Fruit fly (Drosophila melanogaster): Measurements from ENCODE around the gene CG3792.

The CG3792 gene

dm6 chr2L:5002711-5003402 lies 25.7 kb downstream of the CG3792 start (continued):
- TF ChIP-seq grn (GFP tag; optimal IDR thresholded peaks at IDR 0.05) (no peak), CG1792 (GFP tag; optimal IDR thresholded peaks at IDR 0.05) (no peak), cwo (GFP tag; optimal IDR thresholded peaks at IDR 0.05) (no peak), CG3065 (GFP tag; optimal IDR thresholded peaks at IDR 0.05) (no peak), dm (GFP tag; optimal IDR thresholded peaks at IDR 0.05) (no peak), knrl (GFP tag; IDR thresholded peaks at IDR 0.05; ENCODE audit: partially characterized antibody) (no peak), MBD-R2 (GFP tag; IDR thresholded peaks at IDR 0.05) (no peak), CG11247 (GFP tag; IDR thresholded peaks at IDR 0.05) (no peak), Dip2 (GFP tag; IDR thresholded peaks at IDR 0.05) (no peak), Doc3 (GFP tag; IDR thresholded peaks at IDR 0.05; ENCODE audit: partially characterized antibody) (no peak), CG4424 (GFP tag; optimal IDR thresholded peaks at IDR 0.05) (no peak), CTCF (GFP tag; optimal IDR thresholded peaks at IDR 0.05) (no peak), ci (GFP tag; IDR thresholded peaks at IDR 0.05) (0 out of 3 replicates have a peak, but pooled peaks have one; percentile 40), so (GFP tag; IDR thresholded peaks at IDR 0.05) (no peak), CG7556 (GFP tag; optimal IDR thresholded peaks at IDR 0.05) (no peak), fru (optimal IDR thresholded peaks at IDR 0.05) (no peak), Ada2b (GFP tag; IDR thresholded peaks at IDR 0.05) (peak; percentile 38; the same call in 1 of the 2 replicates), HLH3B (GFP tag; IDR thresholded peaks at IDR 0.05) (peak; percentile 35; the same call in 1 of the 2 replicates), Atf6 (GFP tag; IDR thresholded peaks at IDR 0.05) (no peak), CG2202 (tag; optimal IDR thresholded peaks at IDR 0.05) (no peak), CG16779 (GFP tag; IDR thresholded peaks at IDR 0.05) (no peak), CG12659 (GFP tag; optimal IDR thresholded peaks at IDR 0.05) (no peak), Med (GFP tag) (peak; percentile 27)

DNA sequence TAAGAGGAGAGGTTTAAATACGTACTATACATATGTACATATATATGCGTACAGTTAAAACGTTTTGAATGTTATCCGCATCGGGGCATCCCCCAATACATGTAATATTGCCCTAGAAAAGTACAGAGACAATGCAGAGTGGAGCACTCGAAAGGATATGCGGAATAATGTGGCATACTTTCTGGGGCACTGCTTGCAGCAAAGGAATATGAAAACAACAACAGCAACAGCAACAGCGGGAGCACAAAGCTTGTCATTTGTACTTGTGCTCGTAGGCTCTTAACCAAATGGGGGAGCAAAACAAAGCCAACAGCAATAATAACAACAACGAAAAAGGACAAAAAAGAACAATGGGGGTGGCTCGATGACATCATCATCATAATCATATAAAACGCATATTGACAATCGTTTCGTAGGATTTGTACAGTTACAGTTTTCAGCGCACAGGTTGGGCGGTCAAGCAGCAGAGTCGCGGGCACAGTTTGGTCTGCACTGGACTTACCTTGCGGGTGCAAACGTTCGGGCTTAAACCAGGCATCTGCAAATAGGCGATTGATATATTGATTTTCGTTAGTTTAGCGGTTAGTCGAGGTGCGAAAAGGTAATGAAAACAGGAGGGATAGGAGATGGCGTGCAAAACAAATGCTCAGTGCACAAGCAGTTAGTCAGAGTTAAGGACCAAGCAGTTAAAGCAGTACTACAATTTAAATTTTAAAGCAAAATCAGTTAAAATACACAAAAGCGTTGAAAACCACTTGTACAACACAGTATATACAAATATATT lies 26.8 kb downstream of the CG3792 start:
- TF ChIP-seq kah (GFP tag; optimal IDR thresholded peaks at IDR 0.05) (no peak), CG8478 (optimal IDR thresholded peaks at IDR 0.05) (peak; percentile 78), knrl (GFP tag; IDR thresholded peaks at IDR 0.05; ENCODE audit: partially characterized antibody) (no peak), Eip74EF (GFP tag; optimal IDR thresholded peaks at IDR 0.05) (peak in 1 of 2 experiments; percentile 68), H2.0 (GFP tag; IDR thresholded peaks at IDR 0.05) (no peak), emc (GFP tag; optimal IDR thresholded peaks at IDR 0.05) (no peak), disco-r (GFP tag; optimal IDR thresholded peaks at IDR 0.05) (no peak), CG34422 (GFP tag; IDR thresholded peaks at IDR 0.05) (0 out of 3 replicates have a peak, but pooled peaks have one; percentile 24), CG30020 (tag; optimal IDR thresholded peaks at IDR 0.05) (no peak), CG18011 (GFP tag; optimal IDR thresholded peaks at IDR 0.05) (no peak), CG13123 (GFP tag; optimal IDR thresholded peaks at IDR 0.05) (no peak), BtbVII (GFP tag; optimal IDR thresholded peaks at IDR 0.05) (no peak), gsb-n (tag; optimal IDR thresholded peaks at IDR 0.05) (no peak), Neu2 (GFP tag; optimal IDR thresholded peaks at IDR 0.05; ENCODE audit: borderline replicate concordance) (no peak), jumu (GFP tag; optimal IDR thresholded peaks at IDR 0.05) (no peak), CG10543 (GFP tag; optimal IDR thresholded peaks at IDR 0.05) (no peak), CG6765 (GFP tag; optimal IDR thresholded peaks at IDR 0.05) (no peak), kay (GFP tag; optimal IDR thresholded peaks at IDR 0.05) (no peak), ase (GFP tag; IDR thresholded peaks at IDR 0.05) (no peak), dysf (GFP tag; IDR thresholded peaks at IDR 0.05) (no peak), chinmo (GFP tag; IDR thresholded peaks at IDR 0.05; ENCODE audit: partially characterized antibody) (0 out of 4 replicates have a peak, but pooled peaks have one; percentile 21), CG4820 (GFP tag; optimal IDR thresholded peaks at IDR 0.05) (no peak), btn (GFP tag; optimal IDR thresholded peaks at IDR 0.05) (no peak), danr (GFP tag; IDR thresholded peaks at IDR 0.05) (no peak), sisA (GFP tag; IDR thresholded peaks at IDR 0.05) (no peak), odd (GFP tag; optimal IDR thresholded peaks at IDR 0.05) (no peak), CG2889 (GFP tag; IDR thresholded peaks at IDR 0.05) (no peak), Jarid2 (GFP tag; optimal IDR thresholded peaks at IDR 0.05) (no peak)
